Worm (Caenorhabditis elegans) whole organism, L3 larva: ENCODE measurements around the gene R09E10.13.

Experiments used
- ZK546.5 ChIP-seq: sonication (generic microtip); optimal IDR thresholded peaks from 2 replicates; lab custom pipeline; 2017; ENCODE audit warnings: missing biosample characterization, missing genetic modification characterization
- ama-1 ChIP-seq: fragments of 150-350 bp; optimal IDR thresholded peaks from 2 replicates; lab custom pipeline; 2018
- ceh-82 ChIP-seq: fragments of 150-350 bp; optimal IDR thresholded peaks from 2 replicates; lab custom pipeline; 2014; ENCODE audit warnings: missing biosample characterization, missing genetic modification characterization
- elt-1 ChIP-seq: fragments of 150-350 bp; optimal IDR thresholded peaks from 2 replicates; lab custom pipeline; 2014; ENCODE audit warnings: missing biosample characterization, missing genetic modification characterization
- elt-3 ChIP-seq, 3 experiments: fragments of 150-350 bp in 1 of 3; sonication (generic microtip) in 2 of 3; optimal IDR thresholded peaks; 2 replicates in 2 of 3; 4 replicates in 1 of 3; lab custom pipeline; 2014 to 2017; ENCODE audit warnings: missing biosample characterization in 3 of 3, missing genetic modification characterization in 3 of 3
- jun-1 ChIP-seq: fragments of 150-350 bp; optimal IDR thresholded peaks from 2 replicates; lab custom pipeline; 2014; ENCODE audit warnings: missing biosample characterization, missing genetic modification reagents, missing genetic modification characterization
- lin-39 ChIP-seq: fragments of 150-350 bp; optimal IDR thresholded peaks from 2 replicates; lab custom pipeline; 2018; ENCODE audit warnings: missing biosample characterization, missing genetic modification reagents, missing genetic modification characterization
- nhr-11 ChIP-seq: fragments of 150-350 bp; optimal IDR thresholded peaks from 2 replicates; lab custom pipeline; 2014; ENCODE audit warnings: missing biosample characterization, missing genetic modification characterization
- nhr-28 ChIP-seq: fragments of 150-350 bp; optimal IDR thresholded peaks from 2 replicates; lab custom pipeline; 2014; ENCODE audit warnings: missing biosample characterization, missing genetic modification characterization
- nhr-76 ChIP-seq: fragments of 150-350 bp; sonication (generic microtip); optimal IDR thresholded peaks from 5 replicates; lab custom pipeline; 2014; ENCODE audit warnings: missing biosample characterization, missing genetic modification characterization
- pqm-1 ChIP-seq: fragments of 150-350 bp; optimal IDR thresholded peaks from 2 replicates; lab custom pipeline; 2017; ENCODE audit warnings: missing biosample characterization, missing genetic modification characterization, inconsistent platforms
- snpc-4 ChIP-seq: fragments of 150-350 bp; optimal IDR thresholded peaks from 2 replicates; lab custom pipeline; 2014; ENCODE audit warnings: missing biosample characterization, missing genetic modification characterization
- unc-39 ChIP-seq: sonication (generic microtip); optimal IDR thresholded peaks from 4 replicates; lab custom pipeline; 2017; ENCODE audit warnings: missing biosample characterization, missing genetic modification characterization

DNA sequence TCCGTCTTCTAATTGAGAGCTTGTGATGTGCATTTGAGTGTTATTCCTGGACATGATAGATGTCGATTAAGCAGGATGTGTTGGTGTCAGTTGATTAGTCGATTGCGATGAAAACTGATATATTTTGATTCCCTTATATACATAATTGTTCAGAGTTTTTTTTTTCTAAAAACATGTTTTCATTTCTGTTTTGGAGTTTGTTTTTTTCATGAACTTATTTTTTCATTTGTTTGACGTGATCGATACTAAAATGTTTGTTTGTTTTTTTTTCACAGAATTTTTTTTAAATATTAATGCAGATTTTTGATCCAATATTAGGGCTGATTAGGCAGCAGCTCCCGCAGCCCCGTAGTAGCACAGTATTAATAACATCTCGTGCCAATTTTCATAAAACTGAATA, 23.3 kb upstream of the R09E10.13 start, which contains the start of gene R09E10.2:
- TF ChIP-seq unc-39 (tag; lab: Kevin White, UChicago) (no peak), ZK546.5 (tag; lab: Kevin White, UChicago) (no peak), elt-3 (tag; optimal IDR thresholded peaks at IDR 0.05; lab: Kevin White, UChicago) (no peak), ceh-82 (tag; lab: Kevin White, UChicago) (no peak), jun-1 (tag; lab: Kevin White, UChicago) (no peak), lin-39 (tag; lab: Kevin White, UChicago) (no peak), ama-1 (lab: Kevin White, UChicago) (no peak), snpc-4 (tag; lab: Kevin White, UChicago) (no peak), nhr-76 (no peak), nhr-28 (tag; lab: Kevin White, UChicago) (no peak), elt-1 (tag; lab: Kevin White, UChicago) (no peak), nhr-11 (tag; lab: Kevin White, UChicago) (no peak), pqm-1 (tag; lab: Kevin White, UChicago) (no peak)
